Worm (Caenorhabditis elegans): Measurements from ENCODE around the gene F41H10.1.

The F41H10.1 gene

ce11 chrIV:5369414-5369813, 13.3 kb upstream of the F41H10.1 start, which contains the start of gene F41H10.3:
Gene F41H10.3, plus strand, starts transcription at chrIV:5369801.
- TF ChIP-seq ceh-48 (tag; optimal IDR thresholded peaks at IDR 0.05) (peak; percentile 18), pros-1 (tag; optimal IDR thresholded peaks at IDR 0.05) (no peak)

- TF ChIP-seq pha-4 (tag; optimal IDR thresholded peaks at IDR 0.05): no peak
- peak; percentile 65 for TF ChIP-seq K09A11.1 (tag; optimal IDR thresholded peaks at IDR 0.05; ENCODE audit: insufficient read depth)
- TF ChIP-seq ceh-14 (tag; optimal IDR thresholded peaks at IDR 0.05): peak; percentile 39
- no peak for TF ChIP-seq npax-4 (tag; optimal IDR thresholded peaks at IDR 0.05)
- TF ChIP-seq pat-9 (tag; optimal IDR thresholded peaks at IDR 0.05): peak; percentile 52
- TF ChIP-seq fax-1 (tag; optimal IDR thresholded peaks at IDR 0.05): peak; percentile 33
- peak; percentile 20 for TF ChIP-seq ref-2 (tag; optimal IDR thresholded peaks at IDR 0.05)
- no peak for TF ChIP-seq unc-3 (GFP tag; conservative IDR thresholded peaks at IDR 0.05)
- peak; percentile 22 for TF ChIP-seq unc-3 (tag; optimal IDR thresholded peaks at IDR 0.05)
- no peak for TF ChIP-seq eyg-1 (tag; optimal IDR thresholded peaks at IDR 0.05)
- peak; percentile 50 for TF ChIP-seq tbx-2 (tag; optimal IDR thresholded peaks at IDR 0.05)
- TF ChIP-seq fkh-10 (GFP tag; optimal IDR thresholded peaks at IDR 0.05): no peak
- peak; percentile 76 for TF ChIP-seq elt-2 (tag; optimal IDR thresholded peaks at IDR 0.05)
- peak; percentile 44 for TF ChIP-seq unc-86 (tag; optimal IDR thresholded peaks at IDR 0.05)
- peak; percentile 41 for TF ChIP-seq pha-2 (tag; optimal IDR thresholded peaks at IDR 0.05)
- TF ChIP-seq pros-1 (tag; optimal IDR thresholded peaks at IDR 0.05): no peak
- no peak for TF ChIP-seq ceh-6 (GFP tag; optimal IDR thresholded peaks at IDR 0.05)
- TF ChIP-seq C38D4.7 (GFP tag; optimal IDR thresholded peaks at IDR 0.05): peak; percentile 1
- TF ChIP-seq hlh-13 (GFP tag; optimal IDR thresholded peaks at IDR 0.05): no peak
- TF ChIP-seq gmeb-2 (tag; optimal IDR thresholded peaks at IDR 0.05): no peak
- peak; percentile 71 for TF ChIP-seq ceh-34 (tag; optimal IDR thresholded peaks at IDR 0.05)
- peak; percentile 14 for TF ChIP-seq hlh-15 (tag; optimal IDR thresholded peaks at IDR 0.05)
- TF ChIP-seq zip-5 (tag; optimal IDR thresholded peaks at IDR 0.05): peak; percentile 52
- peak; percentile 72 for TF ChIP-seq ttx-3 (tag; optimal IDR thresholded peaks at IDR 0.05)
- TF ChIP-seq sox-4 (tag; optimal IDR thresholded peaks at IDR 0.05): peak; percentile 44
- TF ChIP-seq fkh-6 (tag; optimal IDR thresholded peaks at IDR 0.05): no peak
- peak; percentile 21 for TF ChIP-seq ztf-16 (tag; optimal IDR thresholded peaks at IDR 0.05)
- peak; percentile 25 for TF ChIP-seq K02D7.2 (tag; optimal IDR thresholded peaks at IDR 0.05)
- no peak for TF ChIP-seq pax-1 (tag; optimal IDR thresholded peaks at IDR 0.05)
- TF ChIP-seq ceh-24 (tag; optimal IDR thresholded peaks at IDR 0.05): no peak
- TF ChIP-seq nhr-232 (tag; optimal IDR thresholded peaks at IDR 0.05): peak; percentile 18
- peak; percentile 43 for TF ChIP-seq ceh-2 (tag; optimal IDR thresholded peaks at IDR 0.05)
- peak; percentile 49 for TF ChIP-seq nfya-1 (tag; optimal IDR thresholded peaks at IDR 0.05)
- TF ChIP-seq ceh-31 (tag; optimal IDR thresholded peaks at IDR 0.05): peak; percentile 47
- no peak for TF ChIP-seq nhr-11 (tag; optimal IDR thresholded peaks at IDR 0.05)
Measured at ce11 chrIV:5370914-5371313, 11.8 kb upstream of the F41H10.1 start.

- TF ChIP-seq sox-2 (GFP tag; IDR thresholded peaks at IDR 0.05) (no peak), sdc-2 (tag; optimal IDR thresholded peaks at IDR 0.05) (no peak), ztf-16 (tag; optimal IDR thresholded peaks at IDR 0.05) (no peak), pag-3 (tag; optimal IDR thresholded peaks at IDR 0.05; ENCODE audit: borderline replicate concordance) (no peak), pat-9 (tag; optimal IDR thresholded peaks at IDR 0.05) (no peak), madf-2 (tag; optimal IDR thresholded peaks at IDR 0.05) (no peak), unc-42 (tag; optimal IDR thresholded peaks at IDR 0.05) (no peak), syd-9 (tag; optimal IDR thresholded peaks at IDR 0.05) (no peak), ama-1 (optimal IDR thresholded peaks at IDR 0.05) (no peak), ceh-22 (tag; optimal IDR thresholded peaks at IDR 0.05) (no peak), ceh-18 (tag; optimal IDR thresholded peaks at IDR 0.05) (no peak), tbx-2 (tag; optimal IDR thresholded peaks at IDR 0.05) (no peak), zip-5 (tag; optimal IDR thresholded peaks at IDR 0.05) (no peak), Y22D7AL.16 (tag; optimal IDR thresholded peaks at IDR 0.05) (no peak), pax-1 (tag; optimal IDR thresholded peaks at IDR 0.05) (no peak), K02D7.2 (tag; optimal IDR thresholded peaks at IDR 0.05) (no peak), hlh-8 (tag; optimal IDR thresholded peaks at IDR 0.05) (no peak), ceh-45 (GFP tag; IDR thresholded peaks at IDR 0.05) (no peak), fkh-6 (tag; optimal IDR thresholded peaks at IDR 0.05) (no peak), sox-4 (tag; optimal IDR thresholded peaks at IDR 0.05) (no peak)
Measured at ce11 chrIV:5374321-5374720, 8.4 kb upstream of the F41H10.1 start.
